Fruit fly (Drosophila melanogaster) whole organism, pupa: ENCODE data around the gene Cyp316a1.

ENCODE experiments used
- CG10348 ChIP-seq: fragments of 200-800 bp; sonication (Bioruptor generic); IDR thresholded peaks from 2 replicates; pipeline ENCODE4 v1.3.6; 2022; ENCODE audit warnings: missing biosample characterization, missing genetic modification characterization
- CG12605 ChIP-seq: fragments of 200-800 bp; sonication (Bioruptor generic); IDR thresholded peaks from 2 replicates; pipeline ENCODE4 v1.3.6; 2022; ENCODE audit warnings: missing biosample characterization, missing genetic modification characterization
- CG13204 ChIP-seq: fragments of 200-800 bp; sonication (Bioruptor generic); optimal IDR thresholded peaks from 2 replicates; lab custom pipeline; 2018; ENCODE audit warnings: missing biosample characterization, mild to moderate bottlenecking, missing genetic modification characterization, moderate library complexity
- CG14655 ChIP-seq: fragments of 200-800 bp; sonication (Bioruptor generic); optimal IDR thresholded peaks from 3 replicates; lab custom pipeline; 2017; ENCODE audit warnings: mild to moderate bottlenecking, missing biosample characterization, missing genetic modification reagents, missing genetic modification characterization
- CG32121 ChIP-seq: fragments of 200-800 bp; sonication (Bioruptor generic); IDR thresholded peaks from 2 replicates; pipeline ENCODE4 v1.3.6; 2022; ENCODE audit warnings: missing biosample characterization, missing genetic modification characterization
- CG34367 ChIP-seq: fragments of 200-800 bp; sonication (Bioruptor generic); optimal IDR thresholded peaks from 2 replicates; lab custom pipeline; 2018; ENCODE audit warnings: missing biosample characterization, mild to moderate bottlenecking, missing genetic modification characterization
- CG4496 ChIP-seq: fragments of 200-800 bp; sonication (Bioruptor generic); IDR thresholded peaks from 3 replicates; pipeline ENCODE4 v1.3.6; 2022; ENCODE audit warnings: missing biosample characterization, missing genetic modification characterization
- CG8159 ChIP-seq: fragments of 200-800 bp; sonication (Bioruptor generic); optimal IDR thresholded peaks from 3 replicates; lab custom pipeline; 2018; ENCODE audit warnings: missing biosample characterization, mild to moderate bottlenecking, missing genetic modification characterization, moderate library complexity
- CG9948 ChIP-seq: fragments of 200-800 bp; sonication (Bioruptor generic); optimal IDR thresholded peaks from 2 replicates; lab custom pipeline; 2018; ENCODE audit warnings: missing biosample characterization, mild to moderate bottlenecking, missing genetic modification characterization, moderate library complexity
- EcR ChIP-seq: fragments of 200-800 bp; sonication (Bioruptor generic); optimal IDR thresholded peaks from 3 replicates; lab custom pipeline; 2019; ENCODE audit warnings: missing biosample characterization, missing genetic modification characterization, mild to moderate bottlenecking, moderate library complexity, missing genetic modification reagents
- Pif1B ChIP-seq: fragments of 200-800 bp; sonication (Bioruptor generic); optimal IDR thresholded peaks from 3 replicates; lab custom pipeline; 2016; ENCODE audit warnings: missing biosample characterization, missing genetic modification characterization
- Snoo ChIP-seq: fragments of 200-800 bp; sonication (Bioruptor generic); optimal IDR thresholded peaks from 3 replicates; lab custom pipeline; 2017; ENCODE audit warnings: missing biosample characterization, mild to moderate bottlenecking, missing genetic modification characterization, inconsistent platforms
- fd96Ca ChIP-seq: fragments of 200-800 bp; sonication (Bioruptor generic); IDR thresholded peaks from 3 replicates; pipeline ENCODE4 v1.3.6; 2022; ENCODE audit warnings: missing biosample characterization, missing genetic modification characterization
- gl ChIP-seq: fragments of 200-800 bp; sonication (Bioruptor generic); optimal IDR thresholded peaks from 2 replicates; lab custom pipeline; 2018; ENCODE audit warnings: missing biosample characterization, mild to moderate bottlenecking, missing genetic modification characterization

DNA sequence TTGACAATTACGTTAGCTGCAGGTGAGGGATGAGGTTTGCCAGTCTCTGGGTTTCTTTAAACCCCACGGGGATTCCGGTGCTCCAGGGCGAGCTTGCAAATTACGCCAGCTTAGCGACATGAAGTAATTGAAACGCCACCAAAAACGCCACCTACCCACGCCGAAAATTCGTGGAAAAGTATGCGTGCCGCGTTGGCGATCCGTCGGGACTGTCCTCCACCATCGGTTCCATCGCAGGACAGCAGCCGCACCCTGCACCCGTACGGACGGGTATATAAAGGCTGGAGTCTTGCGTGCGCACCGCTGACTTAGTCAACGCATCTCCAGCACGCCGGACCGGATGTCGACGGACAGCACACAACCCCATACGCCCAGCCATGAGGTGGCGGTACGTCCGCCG, 35.8 kb upstream of the Cyp316a1 start, which contains the start of gene ppk26:
- TF ChIP-seq fd96Ca (GFP tag; lab: Robert Waterston, UW) (no peak), CG10348 (GFP tag; lab: Robert Waterston, UW) (no peak), Pif1B (GFP tag; lab: Kevin White, UChicago) (no peak), CG13204 (no peak), CG9948 (tag; lab: Kevin White, UChicago) (no peak), CG34367 (tag; lab: Kevin White, UChicago) (no peak), CG8159 (tag; lab: Kevin White, UChicago) (no peak), CG14655 (GFP tag; lab: Kevin White, UChicago) (no peak), gl (tag; lab: Kevin White, UChicago) (no peak), Snoo (tag; lab: Kevin White, UChicago) (no peak), EcR (GFP tag; lab: Kevin White, UChicago) (no peak), CG12605 (GFP tag; lab: Robert Waterston, UW) (no peak), CG4496 (GFP tag; lab: Robert Waterston, UW) (no peak), CG32121 (no peak)
